Worm (Caenorhabditis elegans) whole organism, young adult: ENCODE measurements around the gene srh-180.

Experiments
- B0019.2 ChIP-seq: fragments of 200-800 bp; sonication (Bioruptor generic); conservative IDR thresholded peaks from 2 replicates; pipeline ENCODE4 v1.3.6; 2022; ENCODE audit warnings: missing genetic modification reagents, missing genetic modification characterization, missing compliant biosample characterization
- B0261.1 ChIP-seq: sonication (generic microtip); optimal IDR thresholded peaks from 2 replicates; lab custom pipeline; 2016; ENCODE audit warnings: mild to moderate bottlenecking, missing genetic modification characterization, moderate library complexity, missing compliant biosample characterization
- F39B2.1 ChIP-seq: fragments of 200-800 bp; sonication (Bioruptor generic); IDR thresholded peaks from 2 replicates; pipeline ENCODE4 v1.3.6; 2022; ENCODE audit warnings: missing genetic modification reagents, missing genetic modification characterization, missing compliant biosample characterization
- F57A8.1 ChIP-seq: fragments of 200-800 bp; sonication (Bioruptor generic); optimal IDR thresholded peaks from 2 replicates; lab custom pipeline; 2018; ENCODE audit warnings: mild to moderate bottlenecking, missing genetic modification characterization, moderate library complexity, missing compliant biosample characterization
- F57C9.4 ChIP-seq: sonication (generic microtip); optimal IDR thresholded peaks from 2 replicates; lab custom pipeline; 2017; ENCODE audit warnings: mild to moderate bottlenecking, missing genetic modification characterization, missing compliant biosample characterization
- K12H6.12 ChIP-seq: fragments of 200-800 bp; sonication (Bioruptor generic); optimal IDR thresholded peaks from 2 replicates; lab custom pipeline; 2018; ENCODE audit warnings: mild to moderate bottlenecking, missing genetic modification characterization, missing compliant biosample characterization
- T07F8.4 ChIP-seq: sonication (generic microtip); optimal IDR thresholded peaks from 2 replicates; lab custom pipeline; 2016; ENCODE audit warnings: mild to moderate bottlenecking, missing genetic modification characterization, moderate library complexity, missing compliant biosample characterization
- Y53F4B.3 ChIP-seq: fragments of 200-800 bp; sonication (Bioruptor generic); IDR thresholded peaks from 2 replicates; pipeline ENCODE4 v1.3.6; 2022; ENCODE audit warnings: missing genetic modification reagents, missing genetic modification characterization, missing compliant biosample characterization
- Y56A3A.18 ChIP-seq: fragments of 200-800 bp; sonication (Bioruptor generic); IDR thresholded peaks from 2 replicates; pipeline ENCODE4 v1.3.6; 2022; ENCODE audit warnings: missing genetic modification reagents, missing genetic modification characterization, missing compliant biosample characterization
- Y67H2A.10 ChIP-seq: fragments of 200-800 bp; sonication (Bioruptor generic); conservative IDR thresholded peaks from 2 replicates; pipeline ENCODE4 v1.3.6; 2022; ENCODE audit warnings: missing genetic modification reagents, missing genetic modification characterization, missing compliant biosample characterization
- Y79H2A.3 ChIP-seq: fragments of 200-800 bp; sonication (Bioruptor generic); conservative IDR thresholded peaks from 2 replicates; pipeline ENCODE4 v1.3.6; 2022; ENCODE audit warnings: missing genetic modification reagents, missing genetic modification characterization, missing compliant biosample characterization
- aptf-2 ChIP-seq: fragments of 200-800 bp; sonication (Bioruptor generic); conservative IDR thresholded peaks from 2 replicates; pipeline ENCODE4 v1.3.6; 2022; ENCODE audit warnings: missing genetic modification reagents, missing genetic modification characterization, missing compliant biosample characterization
- aptf-3 ChIP-seq: fragments of 200-800 bp; sonication (Bioruptor generic); IDR thresholded peaks from 2 replicates; pipeline ENCODE4 v1.3.6; 2022; ENCODE audit warnings: missing genetic modification characterization, missing compliant biosample characterization
- athp-1 ChIP-seq: sonication (generic microtip); optimal IDR thresholded peaks from 2 replicates; lab custom pipeline; 2017; ENCODE audit warnings: mild to moderate bottlenecking, missing genetic modification characterization, missing compliant biosample characterization
- attf-5 ChIP-seq: fragments of 200-800 bp; sonication (Bioruptor generic); optimal IDR thresholded peaks from 2 replicates; lab custom pipeline; 2018; ENCODE audit warnings: mild to moderate bottlenecking, missing genetic modification characterization, missing compliant biosample characterization
- ceh-100 ChIP-seq: fragments of 200-800 bp; sonication (Bioruptor generic); IDR thresholded peaks from 2 replicates; pipeline ENCODE4 v1.3.6; 2022; ENCODE audit warnings: missing genetic modification reagents, missing genetic modification characterization, missing compliant biosample characterization
- ceh-27 ChIP-seq: fragments of 200-800 bp; sonication (Bioruptor generic); optimal IDR thresholded peaks from 2 replicates; lab custom pipeline; 2018; ENCODE audit warnings: mild to moderate bottlenecking, missing genetic modification characterization, moderate library complexity, missing compliant biosample characterization
- ceh-79 ChIP-seq: sonication (generic microtip); optimal IDR thresholded peaks from 2 replicates; lab custom pipeline; 2017; ENCODE audit warnings: mild to moderate bottlenecking, missing genetic modification characterization, missing compliant biosample characterization
- chd-7 ChIP-seq: sonication (generic microtip); optimal IDR thresholded peaks from 2 replicates; lab custom pipeline; 2016; ENCODE audit warnings: mild to moderate bottlenecking, missing genetic modification characterization, moderate library complexity, missing compliant biosample characterization
- dox-1 ChIP-seq: fragments of 200-800 bp; sonication (Bioruptor generic); IDR thresholded peaks from 2 replicates; pipeline ENCODE4 v1.3.6; 2022; ENCODE audit warnings: missing genetic modification reagents, missing genetic modification characterization, missing compliant biosample characterization
- dpff-1 ChIP-seq: sonication (generic microtip); optimal IDR thresholded peaks from 2 replicates; lab custom pipeline; 2017; ENCODE audit warnings: mild to moderate bottlenecking, missing genetic modification characterization, missing compliant biosample characterization
- egrh-3 ChIP-seq: fragments of 200-800 bp; sonication (Bioruptor generic); IDR thresholded peaks from 2 replicates; pipeline ENCODE4 v1.3.6; 2022; ENCODE audit warnings: missing genetic modification reagents, missing genetic modification characterization, missing compliant biosample characterization
- ekl-4 ChIP-seq: fragments of 200-800 bp; sonication (Bioruptor generic); IDR thresholded peaks from 2 replicates; pipeline ENCODE4 v1.3.6; 2022; ENCODE audit warnings: missing genetic modification reagents, missing genetic modification characterization, missing compliant biosample characterization
- ets-4 ChIP-seq: fragments of 200-800 bp; sonication (Bioruptor generic); optimal IDR thresholded peaks from 2 replicates; lab custom pipeline; 2018; ENCODE audit warnings: mild to moderate bottlenecking, missing genetic modification characterization, missing compliant biosample characterization
- fkh-3 ChIP-seq: sonication (generic microtip); optimal IDR thresholded peaks from 2 replicates; lab custom pipeline; 2016; ENCODE audit warnings: mild to moderate bottlenecking, missing genetic modification characterization, missing compliant biosample characterization
- gei-17 ChIP-seq: fragments of 200-800 bp; sonication (Bioruptor generic); optimal IDR thresholded peaks from 2 replicates; lab custom pipeline; 2018; ENCODE audit warnings: mild to moderate bottlenecking, missing genetic modification characterization, missing compliant biosample characterization
- let-526 ChIP-seq: fragments of 200-800 bp; sonication (Bioruptor generic); IDR thresholded peaks from 2 replicates; pipeline ENCODE4 v1.3.6; 2022; ENCODE audit warnings: missing genetic modification reagents, missing genetic modification characterization, missing compliant biosample characterization
- lir-1 ChIP-seq: fragments of 200-800 bp; sonication (Bioruptor generic); conservative IDR thresholded peaks from 2 replicates; pipeline ENCODE4 v1.3.6; 2022; ENCODE audit warnings: missing genetic modification reagents, missing genetic modification characterization, missing compliant biosample characterization
- lsl-1 ChIP-seq: fragments of 200-800 bp; sonication (Bioruptor generic); optimal IDR thresholded peaks from 2 replicates; lab custom pipeline; 2018; ENCODE audit warnings: mild to moderate bottlenecking, missing genetic modification characterization, moderate library complexity, missing compliant biosample characterization
- madf-10 ChIP-seq: sonication (generic microtip); optimal IDR thresholded peaks from 2 replicates; lab custom pipeline; 2016; ENCODE audit warnings: mild to moderate bottlenecking, missing genetic modification characterization, missing compliant biosample characterization
- madf-3 ChIP-seq: fragments of 200-800 bp; sonication (Bioruptor generic); IDR thresholded peaks from 2 replicates; pipeline ENCODE4 v1.3.6; 2022; ENCODE audit warnings: missing genetic modification reagents, missing genetic modification characterization, missing compliant biosample characterization
- mcd-1 ChIP-seq: fragments of 200-800 bp; sonication (Bioruptor generic); IDR thresholded peaks from 2 replicates; pipeline ENCODE4 v1.3.6; 2022; ENCODE audit warnings: missing genetic modification reagents, missing genetic modification characterization, missing compliant biosample characterization
- nfya-1 ChIP-seq: sonication (generic microtip); optimal IDR thresholded peaks from 2 replicates; lab custom pipeline; 2017; ENCODE audit warnings: antibody characterized with exemption, missing compliant biosample characterization, missing genetic modification characterization, borderline replicate concordance; ENCODE audit not compliant: insufficient read depth
- nfyb-1 ChIP-seq: fragments of 200-800 bp; sonication (Bioruptor generic); IDR thresholded peaks from 2 replicates; pipeline ENCODE4 v1.3.6; 2022; ENCODE audit warnings: missing genetic modification reagents, missing genetic modification characterization, missing compliant biosample characterization
- nhr-80 ChIP-seq: sonication (generic microtip); optimal IDR thresholded peaks from 2 replicates; lab custom pipeline; 2016; ENCODE audit warnings: missing genetic modification characterization, missing compliant biosample characterization
- pbrm-1 ChIP-seq: fragments of 200-800 bp; sonication (Bioruptor generic); IDR thresholded peaks from 2 replicates; pipeline ENCODE4 v1.3.6; 2022; ENCODE audit warnings: missing genetic modification reagents, missing genetic modification characterization, missing compliant biosample characterization
- rcor-1 ChIP-seq: fragments of 200-800 bp; sonication (Bioruptor generic); IDR thresholded peaks from 2 replicates; pipeline ENCODE4 v1.3.6; 2022; ENCODE audit warnings: missing genetic modification reagents, missing genetic modification characterization, missing compliant biosample characterization
- snpc-4 ChIP-seq, 5 experiments: fragments of 150-350 bp in 1 of 5; sonication (generic microtip) in 4 of 5; optimal IDR thresholded peaks; 2 replicates each; lab custom pipeline; 2014 to 2018; ENCODE audit warnings: missing genetic modification characterization in 5 of 5, missing biosample characterization in 3 of 5, antibody characterized with exemption in 2 of 5, mild to moderate bottlenecking in 2 of 5, missing compliant biosample characterization in 2 of 5, missing genotype in 2 of 5, moderate library complexity in 2 of 5, missing genetic modification reagents in 1 of 5
- sptf-2 ChIP-seq: fragments of 200-800 bp; sonication (Bioruptor generic); optimal IDR thresholded peaks from 2 replicates; lab custom pipeline; 2018; ENCODE audit warnings: mild to moderate bottlenecking, missing genetic modification characterization, missing compliant biosample characterization
- unc-62 ChIP-seq: fragments of 150-350 bp; optimal IDR thresholded peaks from 2 replicates; lab custom pipeline; 2014; ENCODE audit warnings: missing biosample characterization, missing genetic modification reagents, missing genetic modification characterization
- zfh-2 ChIP-seq: fragments of 200-800 bp; sonication (Bioruptor generic); conservative IDR thresholded peaks from 2 replicates; pipeline ENCODE4 v1.3.6; 2022; ENCODE audit warnings: missing genetic modification reagents, missing genetic modification characterization, missing compliant biosample characterization
- ztf-18 ChIP-seq: sonication (generic microtip); optimal IDR thresholded peaks from 2 replicates; lab custom pipeline; 2016; ENCODE audit warnings: missing genotype, mild to moderate bottlenecking, missing genetic modification characterization, missing compliant biosample characterization
- ztf-3 ChIP-seq: fragments of 200-800 bp; sonication (Bioruptor generic); optimal IDR thresholded peaks from 2 replicates; lab custom pipeline; 2018; ENCODE audit warnings: mild to moderate bottlenecking, missing genetic modification characterization, missing compliant biosample characterization

The srh-180 gene

DNA sequence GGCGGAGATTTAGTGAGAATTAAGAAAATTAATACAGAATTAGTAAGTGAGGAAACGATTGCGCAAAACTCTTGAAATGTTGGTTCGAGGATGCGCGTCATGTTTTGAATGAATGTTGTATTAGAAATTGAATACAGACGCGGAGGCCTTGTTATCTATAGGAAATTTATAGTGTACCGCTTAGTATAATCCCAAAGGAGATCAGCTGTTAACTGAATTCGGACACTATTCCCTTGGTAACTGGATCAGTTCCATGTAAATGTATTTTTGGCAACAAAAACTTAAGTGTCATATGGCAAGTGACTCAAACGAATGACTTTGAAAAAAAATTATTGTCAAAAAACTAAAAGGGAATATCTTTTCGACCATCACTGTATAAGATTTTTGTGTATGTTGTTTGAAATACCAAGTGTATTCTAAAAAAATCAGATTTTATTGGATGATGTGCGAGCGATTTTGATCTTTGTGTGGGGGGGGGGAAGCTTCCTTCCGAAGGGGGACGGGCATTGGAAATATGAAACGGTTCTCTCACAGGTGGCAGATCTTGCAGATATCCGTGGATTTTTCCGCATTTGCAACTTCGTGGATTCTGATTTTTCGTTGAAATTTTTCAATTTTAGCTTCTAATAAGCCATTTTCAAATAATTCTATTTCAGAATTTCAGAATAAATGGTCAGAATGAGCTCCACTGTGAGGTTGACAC is 29.2 kb downstream of the srh-180 start, which contains the start of the genes W08G11.5 and W08G11.1 (continued):
- no peak for TF ChIP-seq ztf-18 (tag; lab: Kevin White, UChicago)

DNA sequence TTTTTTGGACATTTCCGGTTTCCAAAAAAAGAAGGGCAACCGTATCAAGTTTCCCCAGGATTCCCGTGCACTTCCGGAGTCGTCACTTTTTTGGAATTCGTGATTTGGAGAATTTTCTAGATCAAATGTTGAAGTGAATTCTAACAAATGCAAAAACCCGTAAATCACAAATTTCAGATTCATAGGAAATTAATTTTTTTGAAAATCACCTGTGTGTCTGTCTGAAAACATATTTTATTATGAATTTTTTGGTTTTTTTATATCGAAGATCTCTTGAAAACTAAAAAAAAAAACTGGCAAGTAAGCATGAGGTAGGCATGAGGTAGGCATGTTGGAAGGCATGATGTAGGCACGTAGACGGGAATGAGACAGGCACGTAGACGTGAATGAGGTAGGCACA is 32.7 kb downstream of the srh-180 start:
- no peak for TF ChIP-seq lsl-1 (GFP tag; lab: Kevin White, UChicago)
- no peak for TF ChIP-seq Y53F4B.3
- no peak for TF ChIP-seq unc-62 (GFP tag; lab: Kevin White, UChicago)
- no peak for TF ChIP-seq T07F8.4 (tag; lab: Kevin White, UChicago)
- no peak for TF ChIP-seq sptf-2 (GFP tag; lab: Kevin White, UChicago)
- no peak for TF ChIP-seq mcd-1 (GFP tag; lab: Robert Waterston, UW)
- no peak for TF ChIP-seq ceh-100 (GFP tag; lab: Robert Waterston, UW)
- TF ChIP-seq ceh-27 (GFP tag; lab: Kevin White, UChicago): no peak
- no peak for TF ChIP-seq dpff-1 (tag; lab: Kevin White, UChicago)
- TF ChIP-seq Y56A3A.18 (GFP tag; lab: Robert Waterston, UW): no peak
- TF ChIP-seq madf-10 (tag; lab: Kevin White, UChicago): no peak
- no peak for TF ChIP-seq F57A8.1 (GFP tag; lab: Kevin White, UChicago)
- no peak for TF ChIP-seq Y67H2A.10 (GFP tag; lab: Robert Waterston, UW)
- no peak for TF ChIP-seq aptf-3 (GFP tag; lab: Robert Waterston, UW)
- no peak for TF ChIP-seq gei-17 (GFP tag; lab: Kevin White, UChicago)
- TF ChIP-seq Y79H2A.3 (GFP tag; lab: Robert Waterston, UW): no peak
- no peak for TF ChIP-seq B0019.2 (GFP tag; lab: Robert Waterston, UW)
- no peak for TF ChIP-seq dox-1 (GFP tag; lab: Robert Waterston, UW)
- TF ChIP-seq, all 124 proteins: peak for 0

DNA sequence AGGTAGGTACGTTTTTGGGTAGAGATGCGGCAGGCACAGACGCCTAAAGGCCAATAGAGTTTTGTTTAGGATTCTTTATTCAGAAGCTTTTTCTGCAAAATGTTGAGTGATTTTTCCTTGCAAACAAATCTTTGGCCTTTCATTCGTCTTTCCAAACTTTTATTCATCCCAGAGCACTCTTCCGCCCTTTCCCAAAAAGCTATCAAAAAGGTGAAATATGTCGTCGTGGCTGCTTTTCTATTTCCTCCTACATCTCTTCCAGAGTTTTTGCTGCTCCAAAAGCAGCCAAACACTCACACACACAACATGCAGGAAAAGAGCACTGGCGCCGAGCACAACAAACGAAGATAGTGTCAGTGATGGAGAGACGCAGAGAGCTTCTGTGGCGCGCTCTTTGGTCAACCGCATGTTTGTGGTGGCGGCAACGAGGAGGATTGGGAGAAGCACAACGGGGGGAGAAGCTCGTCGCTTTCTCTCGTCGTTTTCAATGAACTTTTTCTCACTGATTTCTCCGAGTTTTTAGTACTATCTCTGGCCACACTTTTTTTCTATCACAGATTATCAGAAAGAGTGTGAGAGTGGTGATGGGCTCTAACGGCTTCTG is 33.5 kb downstream of the srh-180 start:
- TF ChIP-seq attf-5 (GFP tag; lab: Kevin White, UChicago) (peak; percentile 55), rcor-1 (GFP tag; lab: Robert Waterston, UW) (no peak), nfyb-1 (GFP tag; lab: Robert Waterston, UW) (peak; percentile 61; the same call in 1 of the 2 replicates), egrh-3 (peak; percentile 22; the same call in 1 of the 2 replicates), B0261.1 (tag; lab: Kevin White, UChicago) (no peak), zfh-2 (GFP tag; lab: Robert Waterston, UW) (peak; percentile 92), chd-7 (tag; lab: Kevin White, UChicago) (no peak), ztf-3 (GFP tag; lab: Kevin White, UChicago) (no peak), aptf-2 (GFP tag; lab: Robert Waterston, UW) (no peak), F57C9.4 (tag; lab: Kevin White, UChicago) (no peak), nfya-1 (tag; lab: Kevin White, UChicago) (no peak), snpc-4 (GFP tag; optimal IDR thresholded peaks at IDR 0.05; lab: Kevin White, UChicago) (no peak), snpc-4 (tag; optimal IDR thresholded peaks at IDR 0.05; lab: Kevin White, UChicago) (peak; percentile 34 to 58 (median 40)), ceh-100 (GFP tag; lab: Robert Waterston, UW) (no peak), lir-1 (GFP tag; lab: Robert Waterston, UW) (no peak), let-526 (GFP tag; lab: Robert Waterston, UW) (peak; percentile 63; the same call in 1 of the 2 replicates), nhr-80 (tag; lab: Kevin White, UChicago) (peak; percentile 89), mcd-1 (GFP tag; lab: Robert Waterston, UW) (peak; percentile 48), fkh-3 (tag; lab: Kevin White, UChicago) (no peak), ekl-4 (no peak), T07F8.4 (tag; lab: Kevin White, UChicago) (no peak), pbrm-1 (GFP tag; lab: Robert Waterston, UW) (no peak), F39B2.1 (GFP tag; lab: Robert Waterston, UW) (no peak), aptf-3 (GFP tag; lab: Robert Waterston, UW) (no peak), K12H6.12 (peak; percentile 65), madf-3 (no peak), athp-1 (tag; lab: Kevin White, UChicago) (no peak), ceh-79 (tag; lab: Kevin White, UChicago) (no peak), ets-4 (GFP tag; lab: Kevin White, UChicago) (peak; percentile 48)
